Worm (Caenorhabditis elegans) whole organism, mixed stage, embryonic: ENCODE measurements around the gene ZK809.1.

Experiments
- M03D4.4 ChIP-seq: sonication (generic microtip); optimal IDR thresholded peaks from 2 replicates; lab custom pipeline; 2017; ENCODE audit warnings: mild to moderate bottlenecking, missing genetic modification characterization, missing compliant biosample characterization
- bed-3 ChIP-seq: fragments of 200-800 bp; sonication (Bioruptor generic); optimal IDR thresholded peaks from 3 replicates; lab custom pipeline; 2018; ENCODE audit warnings: mild to moderate bottlenecking, missing genetic modification characterization, moderate library complexity, missing compliant biosample characterization
- blmp-1 ChIP-seq: fragments of 150-350 bp; optimal IDR thresholded peaks from 2 replicates; lab custom pipeline; 2014; ENCODE audit warnings: missing biosample characterization, missing genetic modification characterization
- ceh-39 ChIP-seq: fragments of 150-350 bp; optimal IDR thresholded peaks from 2 replicates; lab custom pipeline; 2014; ENCODE audit warnings: missing biosample characterization, missing genetic modification characterization
- ceh-43 ChIP-seq: fragments of 200-800 bp; sonication (Bioruptor generic); optimal IDR thresholded peaks from 2 replicates; lab custom pipeline; 2018; ENCODE audit warnings: mild to moderate bottlenecking, missing genetic modification characterization, moderate library complexity, missing compliant biosample characterization
- ceh-83 ChIP-seq: fragments of 200-800 bp; sonication (Bioruptor generic); optimal IDR thresholded peaks from 2 replicates; lab custom pipeline; 2018; ENCODE audit warnings: mild to moderate bottlenecking, missing genetic modification characterization, missing compliant biosample characterization
- ces-1 ChIP-seq: fragments of 150-350 bp; optimal IDR thresholded peaks from 2 replicates; lab custom pipeline; 2014; ENCODE audit warnings: missing biosample characterization, missing genetic modification reagents, missing genetic modification characterization
- cnd-1 ChIP-seq: fragments of 200-800 bp; sonication (Bioruptor generic); optimal IDR thresholded peaks from 2 replicates; lab custom pipeline; 2018; ENCODE audit warnings: mild to moderate bottlenecking, missing genetic modification characterization, missing compliant biosample characterization
- drap-1 ChIP-seq: fragments of 200-800 bp; sonication (Bioruptor generic); optimal IDR thresholded peaks from 3 replicates; lab custom pipeline; 2018; ENCODE audit warnings: mild to moderate bottlenecking, missing genetic modification characterization, missing compliant biosample characterization
- elt-1 ChIP-seq: sonication (generic microtip); optimal IDR thresholded peaks from 2 replicates; lab custom pipeline; 2017; ENCODE audit warnings: missing genetic modification characterization, mild to moderate bottlenecking, missing compliant biosample characterization, antibody characterized with exemption, moderate library complexity, borderline replicate concordance; ENCODE audit not compliant: insufficient read depth
- elt-3 ChIP-seq: fragments of 150-350 bp; optimal IDR thresholded peaks from 2 replicates; lab custom pipeline; 2014; ENCODE audit warnings: missing biosample characterization, missing genetic modification characterization
- flh-1 ChIP-seq: fragments of 200-800 bp; sonication (Bioruptor generic); optimal IDR thresholded peaks from 2 replicates; lab custom pipeline; 2018; ENCODE audit warnings: mild to moderate bottlenecking, missing genetic modification characterization, moderate library complexity, missing compliant biosample characterization
- ham-2 ChIP-seq: fragments of 200-800 bp; sonication (Bioruptor generic); optimal IDR thresholded peaks from 2 replicates; lab custom pipeline; 2018; ENCODE audit warnings: mild to moderate bottlenecking, missing genetic modification characterization, missing compliant biosample characterization
- hlh-1 ChIP-seq: fragments of 150-350 bp; optimal IDR thresholded peaks from 2 replicates; lab custom pipeline; 2014; ENCODE audit warnings: missing biosample characterization, missing genetic modification reagents, missing genetic modification characterization
- lin-13 ChIP-seq: fragments of 150-350 bp; optimal IDR thresholded peaks from 2 replicates; lab custom pipeline; 2014; ENCODE audit warnings: missing biosample characterization, missing genetic modification characterization
- lin-32 ChIP-seq: fragments of 200-800 bp; sonication (Bioruptor generic); optimal IDR thresholded peaks from 2 replicates; lab custom pipeline; 2018; ENCODE audit warnings: mild to moderate bottlenecking, missing genetic modification characterization, missing compliant biosample characterization
- lsy-2 ChIP-seq: fragments of 150-350 bp; optimal IDR thresholded peaks from 2 replicates; lab custom pipeline; 2014; ENCODE audit warnings: missing biosample characterization, missing genetic modification characterization
- mab-5 ChIP-seq: fragments of 150-350 bp; optimal IDR thresholded peaks from 2 replicates; lab custom pipeline; 2014; ENCODE audit warnings: missing biosample characterization, missing genetic modification characterization
- mep-1 ChIP-seq: fragments of 150-350 bp; optimal IDR thresholded peaks from 2 replicates; lab custom pipeline; 2017; ENCODE audit warnings: missing biosample characterization, missing genetic modification reagents, missing genetic modification characterization, inconsistent platforms
- mls-2 ChIP-seq: sonication (generic microtip); optimal IDR thresholded peaks from 2 replicates; lab custom pipeline; 2016; ENCODE audit warnings: mild to moderate bottlenecking, missing genetic modification characterization, moderate library complexity, missing compliant biosample characterization
- nhr-12 ChIP-seq: fragments of 150-350 bp; optimal IDR thresholded peaks from 2 replicates; lab custom pipeline; 2014; ENCODE audit warnings: missing biosample characterization, missing genetic modification characterization
- nhr-2 ChIP-seq: fragments of 150-350 bp; optimal IDR thresholded peaks from 2 replicates; lab custom pipeline; 2014; ENCODE audit warnings: missing biosample characterization, missing genetic modification characterization
- nhr-237 ChIP-seq: fragments of 150-350 bp; optimal IDR thresholded peaks from 2 replicates; lab custom pipeline; 2014; ENCODE audit warnings: missing biosample characterization, missing genetic modification characterization
- nhr-28 ChIP-seq: fragments of 150-350 bp; optimal IDR thresholded peaks from 2 replicates; lab custom pipeline; 2014; ENCODE audit warnings: missing biosample characterization, missing genetic modification characterization
- nhr-76 ChIP-seq: sonication (generic microtip); optimal IDR thresholded peaks from 2 replicates; lab custom pipeline; 2017; ENCODE audit warnings: missing biosample characterization, missing genetic modification characterization
- pha-4 ChIP-seq: fragments of 150-350 bp; optimal IDR thresholded peaks from 2 replicates; lab custom pipeline; 2018; ENCODE audit warnings: missing biosample characterization, missing genetic modification reagents, missing genetic modification characterization
- sem-2 ChIP-seq: fragments of 200-800 bp; sonication (Bioruptor generic); optimal IDR thresholded peaks from 2 replicates; lab custom pipeline; 2018; ENCODE audit warnings: mild to moderate bottlenecking, missing genetic modification characterization, missing compliant biosample characterization
- snpc-4 ChIP-seq: fragments of 150-350 bp; optimal IDR thresholded peaks from 2 replicates; lab custom pipeline; 2014; ENCODE audit warnings: missing biosample characterization, missing genetic modification characterization
- sptf-1 ChIP-seq: sonication (generic microtip); optimal IDR thresholded peaks from 2 replicates; lab custom pipeline; 2017; ENCODE audit warnings: mild to moderate bottlenecking, missing genetic modification characterization, moderate library complexity, missing compliant biosample characterization
- tbx-8 ChIP-seq: fragments of 200-800 bp; sonication (Bioruptor generic); optimal IDR thresholded peaks from 2 replicates; lab custom pipeline; 2018; ENCODE audit warnings: mild to moderate bottlenecking, missing genetic modification characterization, moderate library complexity, missing compliant biosample characterization
- unc-120 ChIP-seq: sonication (generic microtip); optimal IDR thresholded peaks from 2 replicates; lab custom pipeline; 2017; ENCODE audit warnings: missing genetic modification characterization, missing compliant biosample characterization; ENCODE audit not compliant: poor library complexity, severe bottlenecking
- unc-39 ChIP-seq: fragments of 150-350 bp; optimal IDR thresholded peaks from 2 replicates; lab custom pipeline; 2014; ENCODE audit warnings: missing biosample characterization, missing genetic modification characterization
- unc-62 ChIP-seq: fragments of 150-350 bp; optimal IDR thresholded peaks from 2 replicates; lab custom pipeline; 2014; ENCODE audit warnings: missing biosample characterization, missing genetic modification reagents, missing genetic modification characterization
- zip-8 ChIP-seq: fragments of 150-350 bp; optimal IDR thresholded peaks from 2 replicates; lab custom pipeline; 2014; ENCODE audit warnings: missing biosample characterization, missing genetic modification characterization
- ztf-11 ChIP-seq: fragments of 150-350 bp; optimal IDR thresholded peaks from 2 replicates; lab custom pipeline; 2014; ENCODE audit warnings: missing biosample characterization, missing genetic modification characterization

The ZK809.1 gene

DNA sequence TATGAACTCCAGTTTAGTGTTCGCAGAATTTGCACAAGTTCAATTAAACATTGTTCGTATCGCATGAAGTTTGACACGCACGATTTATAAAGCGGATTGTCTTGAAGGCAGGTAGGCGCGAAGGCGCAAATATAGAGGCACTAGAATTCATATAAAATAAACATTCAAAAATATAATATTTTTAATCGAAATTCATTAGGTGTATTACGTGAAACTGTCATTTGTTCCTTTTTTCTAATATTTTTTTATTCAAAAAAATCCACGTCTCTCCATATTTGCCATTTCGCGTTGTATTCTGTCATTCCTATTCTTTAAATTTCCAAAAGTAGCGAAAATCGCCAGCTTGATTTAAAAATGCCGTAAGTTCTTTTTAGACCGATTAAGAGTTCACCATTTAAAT lies at the start of gene ZK809.1:
TSS of gene ZK809.1 (plus strand) at position 301 of the 400 bp plus-strand sequence.
- TF ChIP-seq flh-1 (GFP tag; lab: Kevin White, UChicago) (no peak), lin-13 (tag; lab: Kevin White, UChicago) (no peak), elt-1 (tag; lab: Kevin White, UChicago) (no peak), sem-2 (no peak), drap-1 (GFP tag; lab: Kevin White, UChicago) (no peak), nhr-12 (tag; lab: Kevin White, UChicago) (no peak), blmp-1 (tag; lab: Kevin White, UChicago) (no peak), hlh-1 (tag; lab: Kevin White, UChicago) (no peak), lin-32 (GFP tag; lab: Kevin White, UChicago) (no peak), ces-1 (GFP tag; lab: Kevin White, UChicago) (no peak)

DNA sequence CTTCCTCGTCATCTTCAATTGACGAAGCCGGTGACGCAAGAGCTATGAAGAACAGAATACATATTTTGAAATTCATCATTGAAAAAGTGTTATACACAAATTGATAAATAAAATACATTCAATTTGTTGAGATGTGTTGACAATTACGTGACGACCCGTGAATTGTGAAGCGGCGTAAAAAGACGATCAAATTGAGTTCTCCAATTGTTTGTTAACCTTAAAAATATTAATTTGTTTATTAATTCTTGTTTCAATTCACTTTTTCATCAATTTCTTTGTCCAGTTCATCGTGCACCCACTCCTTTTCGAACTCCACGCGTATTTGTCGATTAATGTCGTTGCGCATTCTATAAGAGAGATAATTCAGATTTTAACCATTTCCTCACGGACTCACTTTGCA lies 49.7 kb upstream of the ZK809.1 start, which contains the start of gene spe-36:
TSS of gene spe-36 (minus strand) at position 101 of the 400 bp plus-strand sequence.
- TF ChIP-seq unc-39 (tag; lab: Kevin White, UChicago) (no peak), cnd-1 (tag; lab: Kevin White, UChicago) (no peak), lin-13 (tag; lab: Kevin White, UChicago) (no peak), lsy-2 (tag; lab: Kevin White, UChicago) (no peak), sptf-1 (tag; lab: Kevin White, UChicago) (no peak), ces-1 (GFP tag; lab: Kevin White, UChicago) (no peak), sem-2 (no peak), mls-2 (tag; lab: Kevin White, UChicago) (no peak), hlh-1 (tag; lab: Kevin White, UChicago) (no peak), ztf-11 (tag; lab: Kevin White, UChicago) (no peak), tbx-8 (GFP tag; lab: Kevin White, UChicago) (no peak), bed-3 (GFP tag; lab: Kevin White, UChicago) (no peak)
- TF ChIP-seq, all 35 proteins: peak for 0

DNA sequence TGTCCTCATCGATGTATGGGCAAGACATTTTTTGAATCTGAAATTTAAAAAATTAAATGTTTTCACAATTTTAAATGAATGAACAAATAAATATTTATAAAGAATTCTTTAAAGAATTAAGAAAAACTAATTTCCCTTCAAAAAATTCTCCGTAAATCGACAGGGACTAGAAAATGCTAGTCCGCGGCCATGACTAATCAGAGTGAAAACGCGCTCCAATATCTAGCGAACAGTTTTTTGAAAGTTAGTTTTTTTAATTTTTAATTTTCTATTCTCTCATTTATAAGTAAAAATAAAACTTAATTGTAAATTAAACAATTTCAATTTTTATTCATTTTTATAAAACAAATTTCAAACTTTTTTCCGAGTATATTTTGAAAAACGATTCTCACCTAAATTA lies 49.1 kb upstream of the ZK809.1 start:
- TF ChIP-seq mep-1 (tag; lab: Kevin White, UChicago) (peak; percentile 8), lsy-2 (tag; lab: Kevin White, UChicago) (peak; percentile 6), M03D4.4 (tag; lab: Kevin White, UChicago) (no peak), sptf-1 (tag; lab: Kevin White, UChicago) (peak; percentile 24), mab-5 (no peak), ces-1 (GFP tag; lab: Kevin White, UChicago) (peak; percentile 10)
- TF ChIP-seq, all 35 proteins: peak for 4

DNA sequence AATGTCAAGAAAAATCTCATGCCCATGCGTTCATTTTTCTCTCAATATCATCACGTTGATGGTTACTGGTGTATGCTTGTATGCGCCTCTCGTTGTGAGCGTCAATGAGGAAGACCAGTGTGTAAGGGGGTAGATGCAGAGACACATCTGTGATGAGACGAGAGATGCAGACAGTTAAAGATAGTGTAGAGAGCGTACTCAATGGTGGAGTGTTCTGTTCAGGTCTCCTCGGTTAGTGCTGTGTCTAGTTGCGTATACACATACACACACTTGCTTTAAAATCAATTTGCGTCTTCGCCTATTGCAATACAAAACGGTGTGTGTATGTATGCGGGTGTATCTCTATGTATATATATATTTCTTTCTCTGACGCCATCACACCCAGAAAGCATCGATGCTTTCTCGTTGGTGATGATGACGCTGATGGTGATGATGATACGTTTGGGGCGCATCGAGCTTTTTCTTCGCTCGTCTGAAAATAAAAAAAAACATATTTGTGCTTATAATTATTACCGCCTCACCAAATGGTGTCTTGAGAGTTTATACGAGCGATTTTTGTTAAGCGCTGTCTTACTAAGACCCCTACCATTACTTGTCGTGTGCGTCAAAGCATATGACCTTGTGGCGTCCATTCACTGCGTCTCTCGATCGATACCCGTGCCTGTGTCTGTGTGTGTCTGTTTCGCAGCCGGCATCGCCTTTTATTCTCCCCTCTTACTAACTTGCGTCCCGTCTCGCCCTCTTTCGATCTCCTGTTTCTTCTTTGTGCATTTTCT lies 48.3 kb upstream of the ZK809.1 start, which contains the start of gene F40F11.3:
TSS of gene F40F11.3 (minus strand) at position 589 of the 776 bp plus-strand sequence.
- no peak for TF ChIP-seq flh-1 (GFP tag; lab: Kevin White, UChicago)
- TF ChIP-seq lin-32 (GFP tag; lab: Kevin White, UChicago), result peak; percentile 50
- TF ChIP-seq elt-1 (tag; lab: Kevin White, UChicago), result no peak
- TF ChIP-seq cnd-1 (tag; lab: Kevin White, UChicago), result peak; percentile 65
- TF ChIP-seq nhr-237, result peak; percentile 90
- TF ChIP-seq drap-1 (GFP tag; lab: Kevin White, UChicago), result peak; percentile 58
- peak; percentile 64 for TF ChIP-seq hlh-1 (tag; lab: Kevin White, UChicago)
- TF ChIP-seq pha-4, result peak; percentile 98
- TF ChIP-seq nhr-2 (tag; lab: Kevin White, UChicago), result peak; percentile 35
- TF ChIP-seq sptf-1 (tag; lab: Kevin White, UChicago), result no peak
- no peak for TF ChIP-seq snpc-4 (tag; lab: Kevin White, UChicago)
- TF ChIP-seq mls-2 (tag; lab: Kevin White, UChicago), result peak; percentile 45
- no peak for TF ChIP-seq ztf-11 (tag; lab: Kevin White, UChicago)
- TF ChIP-seq unc-39 (tag; lab: Kevin White, UChicago), result no peak
- peak; percentile 11 for TF ChIP-seq lin-13 (tag; lab: Kevin White, UChicago)
- no peak for TF ChIP-seq elt-3 (tag; lab: Kevin White, UChicago)
- TF ChIP-seq ceh-83 (GFP tag; lab: Kevin White, UChicago), result no peak
- TF ChIP-seq ceh-43 (GFP tag; lab: Kevin White, UChicago), result no peak
- TF ChIP-seq ham-2, result peak; percentile 59
- TF ChIP-seq sem-2, result no peak
- peak; percentile 24 for TF ChIP-seq bed-3 (GFP tag; lab: Kevin White, UChicago)
- TF ChIP-seq unc-62 (GFP tag; lab: Kevin White, UChicago), result peak; percentile 87
- TF ChIP-seq mep-1 (tag; lab: Kevin White, UChicago), result peak; percentile 79
- peak; percentile 43 for TF ChIP-seq unc-120
- TF ChIP-seq nhr-76 (tag; lab: Kevin White, UChicago), result no peak
- TF ChIP-seq zip-8 (tag; lab: Kevin White, UChicago), result peak; percentile 32
- TF ChIP-seq M03D4.4 (tag; lab: Kevin White, UChicago), result no peak
- TF ChIP-seq nhr-12 (tag; lab: Kevin White, UChicago), result no peak
- TF ChIP-seq nhr-28, result peak; percentile 15
- TF ChIP-seq lsy-2 (tag; lab: Kevin White, UChicago), result no peak
- no peak for TF ChIP-seq blmp-1 (tag; lab: Kevin White, UChicago)
- TF ChIP-seq tbx-8 (GFP tag; lab: Kevin White, UChicago), result no peak
- peak; percentile 53 for TF ChIP-seq ceh-39 (tag; lab: Kevin White, UChicago)
- TF ChIP-seq ces-1 (GFP tag; lab: Kevin White, UChicago), result peak; percentile 96
- peak; percentile 12 for TF ChIP-seq mab-5
